Fruit fly (Drosophila melanogaster): Measurements from ENCODE around the gene TfIIA-S-2.

DNA sequence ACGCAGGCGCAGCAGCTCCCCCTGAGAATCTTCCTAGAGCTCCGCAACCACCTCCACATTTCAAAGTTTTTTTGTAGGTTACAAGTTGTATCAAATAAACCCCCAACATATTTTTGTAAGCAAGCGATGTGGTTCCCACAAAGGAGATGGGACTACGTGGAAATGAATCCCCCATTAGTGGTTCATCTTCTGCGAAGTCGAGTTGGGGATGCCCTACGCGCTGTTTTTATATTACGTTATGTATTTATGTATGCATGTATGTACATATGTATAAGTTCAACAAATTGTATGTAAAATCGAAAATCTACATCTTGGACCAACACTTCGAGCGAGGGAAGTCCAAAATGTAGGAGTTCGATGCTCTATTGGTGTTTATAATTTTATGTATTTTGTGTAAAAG is 34.5 kb upstream of the TfIIA-S-2 start, which contains the start of gene CG42259:
- no peak for TF ChIP-seq CG11294 (GFP tag; IDR thresholded peaks at IDR 0.05)
- no peak for TF ChIP-seq salr (GFP tag; optimal IDR thresholded peaks at IDR 0.05)
- TF ChIP-seq CG10631 (GFP tag; optimal IDR thresholded peaks at IDR 0.05): no peak

Measured in whole organism, prepupa.